Worm (Caenorhabditis elegans) whole organism, late embryonic: ENCODE results near the gene mpk-2.
"Not testable (repeated sequence)": the region's sequence is repeated elsewhere in the genome, so short reads cannot be mapped to it uniquely, and the experiment has no call there.

Source experiments
- C08G9.2 ChIP-seq: sonication (generic microtip); optimal IDR thresholded peaks from 2 replicates; lab custom pipeline; 2016; ENCODE audit warnings: mild to moderate bottlenecking, missing genetic modification characterization, moderate library complexity, missing compliant biosample characterization
- F13H6.1 ChIP-seq: sonication (generic microtip); optimal IDR thresholded peaks from 2 replicates; lab custom pipeline; 2016; ENCODE audit warnings: missing genetic modification characterization, missing compliant biosample characterization
- K02D7.2 ChIP-seq: sonication (generic microtip); optimal IDR thresholded peaks from 2 replicates; lab custom pipeline; 2017; ENCODE audit warnings: mild to moderate bottlenecking, missing genetic modification characterization, missing compliant biosample characterization
- K09A11.1 ChIP-seq: sonication (generic microtip); optimal IDR thresholded peaks from 2 replicates; lab custom pipeline; 2017; ENCODE audit warnings: antibody characterized with exemption, mild to moderate bottlenecking, missing genetic modification characterization, missing compliant biosample characterization; ENCODE audit not compliant: insufficient read depth
- T23F11.4 ChIP-seq: fragments of 200-800 bp; sonication (Bioruptor generic); optimal IDR thresholded peaks from 2 replicates; lab custom pipeline; 2018; ENCODE audit warnings: mild to moderate bottlenecking, missing genetic modification characterization, missing compliant biosample characterization
- Y22D7AL.16 ChIP-seq: sonication (generic microtip); optimal IDR thresholded peaks from 2 replicates; lab custom pipeline; 2016; ENCODE audit warnings: missing genetic modification characterization, missing compliant biosample characterization
- ama-1 ChIP-seq: fragments of 150-350 bp; optimal IDR thresholded peaks from 2 replicates; lab custom pipeline; 2014
- ceh-14 ChIP-seq: sonication (generic microtip); optimal IDR thresholded peaks from 2 replicates; lab custom pipeline; 2016; ENCODE audit warnings: missing genotype, missing genetic modification characterization, missing compliant biosample characterization
- ceh-2 ChIP-seq: sonication (generic microtip); optimal IDR thresholded peaks from 2 replicates; lab custom pipeline; 2016; ENCODE audit warnings: missing genotype, missing genetic modification characterization, missing compliant biosample characterization
- ceh-24 ChIP-seq: sonication (generic microtip); optimal IDR thresholded peaks from 2 replicates; lab custom pipeline; 2016; ENCODE audit warnings: mild to moderate bottlenecking, missing genetic modification characterization, missing compliant biosample characterization
- ceh-30 ChIP-seq: fragments of 150-350 bp; optimal IDR thresholded peaks from 2 replicates; lab custom pipeline; 2014; ENCODE audit warnings: missing biosample characterization, missing genetic modification characterization
- ceh-31 ChIP-seq: sonication (generic microtip); optimal IDR thresholded peaks from 2 replicates; lab custom pipeline; 2016; ENCODE audit warnings: missing genetic modification characterization, missing compliant biosample characterization
- ceh-45 ChIP-seq: fragments of 200-800 bp; sonication (Bioruptor generic); IDR thresholded peaks from 2 replicates; pipeline ENCODE4 v1.3.6; 2022; ENCODE audit warnings: missing genetic modification reagents, missing genetic modification characterization, missing compliant biosample characterization
- ceh-48 ChIP-seq: sonication (generic microtip); optimal IDR thresholded peaks from 2 replicates; lab custom pipeline; 2016; ENCODE audit warnings: missing genetic modification characterization, inconsistent platforms, missing compliant biosample characterization
- ceh-9 ChIP-seq: sonication (generic microtip); optimal IDR thresholded peaks from 2 replicates; lab custom pipeline; 2016; ENCODE audit warnings: mild to moderate bottlenecking, missing genetic modification characterization, inconsistent platforms, missing compliant biosample characterization
- che-1 ChIP-seq: sonication (generic microtip); optimal IDR thresholded peaks from 2 replicates; lab custom pipeline; 2016; ENCODE audit warnings: mild to moderate bottlenecking, missing genetic modification characterization, missing compliant biosample characterization
- elt-4 ChIP-seq: sonication (generic microtip); optimal IDR thresholded peaks from 2 replicates; lab custom pipeline; 2016; ENCODE audit warnings: missing genetic modification characterization, missing compliant biosample characterization
- ets-4 ChIP-seq: sonication (generic microtip); optimal IDR thresholded peaks from 2 replicates; lab custom pipeline; 2016; ENCODE audit warnings: missing genetic modification characterization, missing compliant biosample characterization
- hlh-13 ChIP-seq: fragments of 200-800 bp; sonication (Bioruptor generic); optimal IDR thresholded peaks from 2 replicates; lab custom pipeline; 2018; ENCODE audit warnings: mild to moderate bottlenecking, missing genetic modification characterization, missing compliant biosample characterization
- hlh-15 ChIP-seq: sonication (generic microtip); optimal IDR thresholded peaks from 2 replicates; lab custom pipeline; 2016; ENCODE audit warnings: missing genetic modification characterization, missing compliant biosample characterization
- hlh-6 ChIP-seq: sonication (generic microtip); optimal IDR thresholded peaks from 2 replicates; lab custom pipeline; 2016; ENCODE audit warnings: missing genotype, missing genetic modification characterization, missing compliant biosample characterization
- lim-6 ChIP-seq: sonication (generic microtip); optimal IDR thresholded peaks from 2 replicates; lab custom pipeline; 2016; ENCODE audit warnings: missing genetic modification characterization, missing compliant biosample characterization
- lin-11 ChIP-seq: fragments of 200-800 bp; sonication (Bioruptor generic); optimal IDR thresholded peaks from 2 replicates; lab custom pipeline; 2018; ENCODE audit warnings: mild to moderate bottlenecking, missing genetic modification characterization, missing compliant biosample characterization
- mec-3 ChIP-seq: sonication (generic microtip); optimal IDR thresholded peaks from 2 replicates; lab custom pipeline; 2016; ENCODE audit warnings: borderline replicate concordance, missing genetic modification characterization, missing compliant biosample characterization
- nfya-1 ChIP-seq: sonication (generic microtip); optimal IDR thresholded peaks from 2 replicates; lab custom pipeline; 2017; ENCODE audit warnings: missing genetic modification characterization, mild to moderate bottlenecking, missing compliant biosample characterization, antibody characterized with exemption, moderate library complexity
- pag-3 ChIP-seq: sonication (generic microtip); optimal IDR thresholded peaks from 2 replicates; lab custom pipeline; 2016; ENCODE audit warnings: missing compliant biosample characterization, missing genetic modification characterization, borderline replicate concordance
- pqm-1 ChIP-seq: sonication (generic microtip); optimal IDR thresholded peaks from 2 replicates; lab custom pipeline; 2016; ENCODE audit warnings: missing genetic modification characterization, missing compliant biosample characterization
- sdc-2 ChIP-seq: sonication (generic microtip); optimal IDR thresholded peaks from 2 replicates; lab custom pipeline; 2016; ENCODE audit warnings: missing genotype, missing genetic modification characterization, missing compliant biosample characterization
- sox-2 ChIP-seq: fragments of 200-800 bp; sonication (Bioruptor generic); IDR thresholded peaks from 2 replicates; pipeline ENCODE4 v1.3.6; 2022; ENCODE audit warnings: missing genetic modification reagents, missing genetic modification characterization, missing compliant biosample characterization
- syd-9 ChIP-seq: sonication (generic microtip); optimal IDR thresholded peaks from 2 replicates; lab custom pipeline; 2016; ENCODE audit warnings: mild to moderate bottlenecking, missing genetic modification characterization, moderate library complexity, missing compliant biosample characterization
- tbx-2 ChIP-seq: sonication (generic microtip); optimal IDR thresholded peaks from 2 replicates; lab custom pipeline; 2016; ENCODE audit warnings: missing genetic modification characterization, missing compliant biosample characterization
- tbx-7 ChIP-seq: sonication (generic microtip); optimal IDR thresholded peaks from 2 replicates; lab custom pipeline; 2016; ENCODE audit warnings: missing genotype, missing genetic modification characterization, missing compliant biosample characterization
- ttx-3 ChIP-seq: sonication (generic microtip); optimal IDR thresholded peaks from 2 replicates; lab custom pipeline; 2016; ENCODE audit warnings: missing genetic modification reagents, missing genetic modification characterization, missing compliant biosample characterization
- unc-3 ChIP-seq, 2 experiments: fragments of 200-800 bp in 1 of 2; sonication (Bioruptor generic) in 1 of 2; sonication (generic microtip) in 1 of 2; conservative IDR thresholded peaks in 1 of 2; optimal IDR thresholded peaks in 1 of 2; 2 replicates each; pipeline versions ENCODE4 v1.3.6 to Lab custom; 2016 to 2022; ENCODE audit warnings: missing compliant biosample characterization in 2 of 2, missing genetic modification characterization in 2 of 2, missing genetic modification reagents in 1 of 2
- unc-42 ChIP-seq: sonication (generic microtip); optimal IDR thresholded peaks from 2 replicates; lab custom pipeline; 2016; ENCODE audit warnings: missing genotype, missing genetic modification characterization, missing compliant biosample characterization
- ztf-16 ChIP-seq: sonication (generic microtip); optimal IDR thresholded peaks from 2 replicates; lab custom pipeline; 2017; ENCODE audit warnings: missing genetic modification characterization, missing compliant biosample characterization

mpk-2 gene

ce11 chrII:5097463-5097862 is 6.5 kb upstream of the mpk-2 start:
- TF ChIP-seq hlh-13 (GFP tag; lab: Kevin White, UChicago) (peak; percentile 40), sox-2 (GFP tag; lab: Robert Waterston, UW) (peak; percentile 96), unc-3 (GFP tag; conservative IDR thresholded peaks at IDR 0.05; lab: Robert Waterston, UW) (peak; percentile 88), ceh-45 (GFP tag; lab: Robert Waterston, UW) (peak; percentile 92)
- TF ChIP-seq unc-3 (tag; optimal IDR thresholded peaks at IDR 0.05; lab: Kevin White, UChicago), result not testable (repeated sequence)
- TF ChIP-seq, all 69 proteins: peak for 4; not testable (repeated sequence) for 65

DNA sequence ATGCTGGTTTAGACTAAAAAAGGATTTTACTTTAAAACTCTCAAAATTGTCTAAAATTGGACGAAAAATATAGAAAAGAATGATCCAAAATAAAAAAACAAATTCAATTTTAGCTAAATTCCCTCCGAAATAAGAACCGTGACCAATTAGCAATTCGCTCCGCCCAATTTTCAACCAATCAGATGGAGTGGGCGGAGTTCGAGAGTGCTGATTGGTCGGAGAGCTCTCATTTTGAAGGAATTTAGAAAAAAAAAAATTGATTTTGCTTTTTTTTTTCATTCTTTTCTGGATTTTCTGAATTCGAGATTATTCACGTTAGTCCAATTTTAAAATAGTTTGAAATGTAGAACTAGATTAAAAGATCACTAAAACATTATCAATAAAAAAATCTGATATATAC is 4.9 kb upstream of the mpk-2 start:
- TF ChIP-seq ceh-2 (tag; lab: Kevin White, UChicago), result no peak
- peak; percentile 77 for TF ChIP-seq nfya-1 (tag; lab: Kevin White, UChicago)

DNA sequence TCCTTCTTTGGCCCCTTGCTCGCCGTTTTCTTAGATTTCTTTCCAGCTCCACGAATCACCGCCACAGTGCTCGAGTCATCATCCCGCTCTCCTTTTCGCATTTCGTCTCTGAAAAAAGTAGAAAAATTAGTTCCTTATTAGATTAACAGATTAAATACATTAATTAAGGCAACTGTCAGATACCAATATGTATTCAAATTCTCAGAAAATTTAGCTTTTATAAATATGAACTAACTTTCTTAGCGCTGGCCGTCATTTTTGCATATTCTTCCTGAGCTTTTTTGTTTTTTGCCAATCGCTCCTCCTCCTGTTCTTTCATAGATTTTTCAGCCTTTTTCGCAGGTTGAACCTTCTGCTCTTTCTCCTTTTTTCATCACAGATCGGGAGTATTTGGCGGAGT is 4.3 kb upstream of the mpk-2 start, which contains the start of gene C04G6.6:
Gene C04G6.6 (minus strand): TSS at position 101 of the 400 bp plus-strand sequence.
- TF ChIP-seq K09A11.1 (tag; lab: Kevin White, UChicago) (no peak), ceh-31 (tag; lab: Kevin White, UChicago) (no peak), Y22D7AL.16 (no peak), ceh-30 (no peak), hlh-15 (tag; lab: Kevin White, UChicago) (no peak), ttx-3 (tag; lab: Kevin White, UChicago) (no peak), pqm-1 (tag; lab: Kevin White, UChicago) (no peak), lim-6 (tag; lab: Kevin White, UChicago) (no peak), tbx-7 (tag; lab: Kevin White, UChicago) (no peak), sdc-2 (tag; lab: Kevin White, UChicago) (no peak), unc-42 (tag; lab: Kevin White, UChicago) (no peak), ztf-16 (tag; lab: Kevin White, UChicago) (no peak), ceh-45 (GFP tag; lab: Robert Waterston, UW) (no peak), ama-1 (lab: Kevin White, UChicago) (no peak), syd-9 (no peak), K02D7.2 (tag; lab: Kevin White, UChicago) (no peak), mec-3 (tag; lab: Kevin White, UChicago) (no peak), hlh-6 (tag; lab: Kevin White, UChicago) (no peak)

ce11 chrII:5101701-5102100 is 2.2 kb upstream of the mpk-2 start, which contains the start of the genes idpb-3 and idpb-1:
idpb-3 (minus strand) TSS chrII:5101801.
idpb-1 (plus strand) TSS chrII:5101984.
- TF ChIP-seq lin-11 (no peak), F13H6.1 (tag; lab: Kevin White, UChicago) (no peak), C08G9.2 (no peak), pag-3 (no peak), elt-4 (tag; lab: Kevin White, UChicago) (no peak), che-1 (tag; lab: Kevin White, UChicago) (no peak), tbx-2 (tag; lab: Kevin White, UChicago) (no peak), pqm-1 (tag; lab: Kevin White, UChicago) (no peak), ets-4 (no peak), Y22D7AL.16 (no peak), ceh-48 (no peak), ceh-24 (tag; lab: Kevin White, UChicago) (no peak), ceh-31 (tag; lab: Kevin White, UChicago) (no peak), ceh-14 (tag; lab: Kevin White, UChicago) (no peak), ceh-9 (tag; lab: Kevin White, UChicago) (no peak), T23F11.4 (GFP tag; lab: Kevin White, UChicago) (no peak)
